Worm (Caenorhabditis elegans) whole organism, late embryonic: ENCODE measurements around the gene hpr-9.
A peak's percentile ranks its signal among the peaks of the same experiment; 100 is the strongest.

Source experiments
- C08G9.2 ChIP-seq: sonication (generic microtip); optimal IDR thresholded peaks from 2 replicates; lab custom pipeline; 2016; ENCODE audit warnings: mild to moderate bottlenecking, missing genetic modification characterization, moderate library complexity, missing compliant biosample characterization
- K02D7.2 ChIP-seq: sonication (generic microtip); optimal IDR thresholded peaks from 2 replicates; lab custom pipeline; 2017; ENCODE audit warnings: mild to moderate bottlenecking, missing genetic modification characterization, missing compliant biosample characterization
- T23F11.4 ChIP-seq: fragments of 200-800 bp; sonication (Bioruptor generic); optimal IDR thresholded peaks from 2 replicates; lab custom pipeline; 2018; ENCODE audit warnings: mild to moderate bottlenecking, missing genetic modification characterization, missing compliant biosample characterization
- ceh-14 ChIP-seq: sonication (generic microtip); optimal IDR thresholded peaks from 2 replicates; lab custom pipeline; 2016; ENCODE audit warnings: missing genotype, missing genetic modification characterization, missing compliant biosample characterization
- ceh-18 ChIP-seq: sonication (generic microtip); optimal IDR thresholded peaks from 2 replicates; lab custom pipeline; 2016; ENCODE audit warnings: missing genetic modification characterization, missing compliant biosample characterization
- ceh-2 ChIP-seq: sonication (generic microtip); optimal IDR thresholded peaks from 2 replicates; lab custom pipeline; 2016; ENCODE audit warnings: missing genotype, missing genetic modification characterization, missing compliant biosample characterization
- ceh-24 ChIP-seq: sonication (generic microtip); optimal IDR thresholded peaks from 2 replicates; lab custom pipeline; 2016; ENCODE audit warnings: mild to moderate bottlenecking, missing genetic modification characterization, missing compliant biosample characterization
- ceh-34 ChIP-seq: sonication (generic microtip); optimal IDR thresholded peaks from 2 replicates; lab custom pipeline; 2016; ENCODE audit warnings: mild to moderate bottlenecking, missing genetic modification characterization, missing compliant biosample characterization
- ceh-45 ChIP-seq: fragments of 200-800 bp; sonication (Bioruptor generic); IDR thresholded peaks from 2 replicates; pipeline ENCODE4 v1.3.6; 2022; ENCODE audit warnings: missing genetic modification reagents, missing genetic modification characterization, missing compliant biosample characterization
- ceh-48 ChIP-seq: sonication (generic microtip); optimal IDR thresholded peaks from 2 replicates; lab custom pipeline; 2016; ENCODE audit warnings: missing genetic modification characterization, inconsistent platforms, missing compliant biosample characterization
- ceh-9 ChIP-seq: sonication (generic microtip); optimal IDR thresholded peaks from 2 replicates; lab custom pipeline; 2016; ENCODE audit warnings: mild to moderate bottlenecking, missing genetic modification characterization, inconsistent platforms, missing compliant biosample characterization
- dve-1 ChIP-seq: sonication (generic microtip); optimal IDR thresholded peaks from 2 replicates; lab custom pipeline; 2017; ENCODE audit warnings: antibody characterized with exemption, mild to moderate bottlenecking, missing genetic modification characterization, missing compliant biosample characterization
- ets-4 ChIP-seq: sonication (generic microtip); optimal IDR thresholded peaks from 2 replicates; lab custom pipeline; 2016; ENCODE audit warnings: missing genetic modification characterization, missing compliant biosample characterization
- fax-1 ChIP-seq: sonication (generic microtip); optimal IDR thresholded peaks from 2 replicates; lab custom pipeline; 2016; ENCODE audit warnings: missing genotype, missing genetic modification characterization, missing compliant biosample characterization
- hlh-13 ChIP-seq: fragments of 200-800 bp; sonication (Bioruptor generic); optimal IDR thresholded peaks from 2 replicates; lab custom pipeline; 2018; ENCODE audit warnings: mild to moderate bottlenecking, missing genetic modification characterization, missing compliant biosample characterization
- hlh-30 ChIP-seq: sonication (generic microtip); optimal IDR thresholded peaks from 2 replicates; lab custom pipeline; 2017; ENCODE audit warnings: antibody characterized with exemption, missing genetic modification characterization, missing compliant biosample characterization; ENCODE audit not compliant: insufficient read depth
- lim-6 ChIP-seq: sonication (generic microtip); optimal IDR thresholded peaks from 2 replicates; lab custom pipeline; 2016; ENCODE audit warnings: missing genetic modification characterization, missing compliant biosample characterization
- lin-11 ChIP-seq: fragments of 200-800 bp; sonication (Bioruptor generic); optimal IDR thresholded peaks from 2 replicates; lab custom pipeline; 2018; ENCODE audit warnings: mild to moderate bottlenecking, missing genetic modification characterization, missing compliant biosample characterization
- madf-2 ChIP-seq: sonication (generic microtip); optimal IDR thresholded peaks from 2 replicates; lab custom pipeline; 2017; ENCODE audit warnings: missing genetic modification characterization, missing compliant biosample characterization
- nfya-1 ChIP-seq: sonication (generic microtip); optimal IDR thresholded peaks from 2 replicates; lab custom pipeline; 2017; ENCODE audit warnings: missing genetic modification characterization, mild to moderate bottlenecking, missing compliant biosample characterization, antibody characterized with exemption, moderate library complexity
- npax-4 ChIP-seq: sonication (generic microtip); optimal IDR thresholded peaks from 2 replicates; lab custom pipeline; 2016; ENCODE audit warnings: missing genetic modification characterization, missing compliant biosample characterization
- odd-2 ChIP-seq: sonication (generic microtip); optimal IDR thresholded peaks from 2 replicates; lab custom pipeline; 2017; ENCODE audit warnings: antibody characterized with exemption, mild to moderate bottlenecking, missing genetic modification characterization, missing compliant biosample characterization
- pag-3 ChIP-seq: sonication (generic microtip); optimal IDR thresholded peaks from 2 replicates; lab custom pipeline; 2016; ENCODE audit warnings: missing compliant biosample characterization, missing genetic modification characterization, borderline replicate concordance
- pat-9 ChIP-seq: fragments of 200-800 bp; sonication (Bioruptor generic); optimal IDR thresholded peaks from 2 replicates; lab custom pipeline; 2018; ENCODE audit warnings: mild to moderate bottlenecking, missing genetic modification characterization, moderate library complexity, missing compliant biosample characterization
- sdc-2 ChIP-seq: sonication (generic microtip); optimal IDR thresholded peaks from 2 replicates; lab custom pipeline; 2016; ENCODE audit warnings: missing genotype, missing genetic modification characterization, missing compliant biosample characterization
- syd-9 ChIP-seq: sonication (generic microtip); optimal IDR thresholded peaks from 2 replicates; lab custom pipeline; 2016; ENCODE audit warnings: mild to moderate bottlenecking, missing genetic modification characterization, moderate library complexity, missing compliant biosample characterization
- tbx-2 ChIP-seq: sonication (generic microtip); optimal IDR thresholded peaks from 2 replicates; lab custom pipeline; 2016; ENCODE audit warnings: missing genetic modification characterization, missing compliant biosample characterization
- ttx-3 ChIP-seq: sonication (generic microtip); optimal IDR thresholded peaks from 2 replicates; lab custom pipeline; 2016; ENCODE audit warnings: missing genetic modification reagents, missing genetic modification characterization, missing compliant biosample characterization
- unc-86 ChIP-seq: sonication (generic microtip); optimal IDR thresholded peaks from 2 replicates; lab custom pipeline; 2016; ENCODE audit warnings: missing genetic modification characterization, missing compliant biosample characterization

The hpr-9 gene

DNA sequence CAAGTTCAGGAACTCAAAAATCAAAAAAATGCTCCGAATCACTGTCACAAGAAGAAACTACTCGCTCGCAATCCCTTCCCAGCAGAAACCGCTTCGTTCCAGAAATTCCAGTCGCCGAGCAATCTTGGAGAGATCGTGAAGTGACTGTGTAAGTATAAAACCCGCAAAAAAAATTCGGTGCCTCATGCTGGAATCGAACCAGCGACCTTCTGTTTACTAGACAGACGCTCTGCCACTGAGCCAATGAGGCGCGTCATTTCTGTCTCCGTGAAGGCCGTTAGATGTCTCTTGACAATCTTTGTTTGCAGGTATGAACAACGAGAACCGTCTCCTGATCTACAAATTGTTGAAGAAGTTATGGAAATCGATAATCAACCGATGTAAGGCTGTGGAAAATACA lies 3.2 kb downstream of the hpr-9 start (continued):
- TF ChIP-seq lin-11 (tag; lab: Kevin White, UChicago) (peak; percentile 70), ceh-14 (tag; lab: Kevin White, UChicago) (no peak), odd-2 (peak; percentile 39), ceh-24 (tag; lab: Kevin White, UChicago) (no peak), ceh-48 (tag; lab: Kevin White, UChicago) (peak; percentile 66)

DNA sequence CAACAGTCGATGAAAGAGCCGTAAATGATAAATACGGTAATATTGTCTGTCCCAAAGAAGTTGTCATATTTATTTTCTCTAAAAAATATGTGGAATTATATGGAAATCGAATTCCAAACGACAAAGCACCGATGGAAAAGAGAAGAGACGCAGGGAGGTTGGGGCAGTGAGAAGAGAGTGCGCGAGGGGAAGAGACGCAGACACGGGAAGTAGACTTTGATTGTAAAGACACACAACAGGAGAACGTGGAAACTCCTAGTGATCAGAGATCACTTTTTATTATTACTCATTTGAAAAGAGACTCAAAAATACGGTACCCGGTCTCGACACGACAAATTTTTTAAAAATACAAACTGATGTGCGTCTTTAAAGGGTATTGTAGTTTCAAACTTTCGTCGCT lies 7.0 kb downstream of the hpr-9 start:
- TF ChIP-seq syd-9 (tag; lab: Kevin White, UChicago) (no peak), nfya-1 (tag; lab: Kevin White, UChicago) (peak; percentile 32), ceh-45 (GFP tag; lab: Robert Waterston, UW) (no peak)

DNA sequence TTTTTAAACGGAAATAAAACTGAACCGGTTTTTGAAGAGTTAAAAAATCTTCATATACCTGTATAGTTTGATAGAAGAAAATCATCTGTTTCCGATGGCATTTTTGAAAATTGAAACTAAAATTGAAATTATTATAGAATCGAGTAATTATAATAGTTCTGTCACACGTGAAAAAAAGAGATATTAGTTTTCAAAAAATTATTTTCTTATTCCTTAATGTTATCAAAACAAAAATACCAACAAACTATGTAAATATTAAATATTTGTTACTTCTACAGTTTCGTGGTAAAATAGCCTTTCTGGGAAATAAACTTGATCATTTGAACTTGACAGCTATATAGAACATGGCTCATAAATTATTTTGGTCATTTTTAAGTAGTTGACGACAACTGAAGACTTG lies 7.7 kb downstream of the hpr-9 start, which contains the start of gene swt-4:
Gene swt-4 (minus strand): TSS at position 101 of the 400 bp plus-strand sequence.
- no peak for TF ChIP-seq ceh-2 (tag; lab: Kevin White, UChicago)
- TF ChIP-seq T23F11.4 (GFP tag; lab: Kevin White, UChicago) = no peak
- no peak for TF ChIP-seq hlh-13 (GFP tag; lab: Kevin White, UChicago)
- TF ChIP-seq ceh-9 (tag; lab: Kevin White, UChicago) = no peak
- TF ChIP-seq ceh-34 (tag; lab: Kevin White, UChicago) = no peak
- TF ChIP-seq madf-2 (tag; lab: Kevin White, UChicago) = no peak
- TF ChIP-seq hlh-30 (tag; lab: Kevin White, UChicago) = no peak
- no peak for TF ChIP-seq dve-1 (tag; lab: Kevin White, UChicago)
- TF ChIP-seq pat-9 (tag; lab: Kevin White, UChicago) = no peak

DNA sequence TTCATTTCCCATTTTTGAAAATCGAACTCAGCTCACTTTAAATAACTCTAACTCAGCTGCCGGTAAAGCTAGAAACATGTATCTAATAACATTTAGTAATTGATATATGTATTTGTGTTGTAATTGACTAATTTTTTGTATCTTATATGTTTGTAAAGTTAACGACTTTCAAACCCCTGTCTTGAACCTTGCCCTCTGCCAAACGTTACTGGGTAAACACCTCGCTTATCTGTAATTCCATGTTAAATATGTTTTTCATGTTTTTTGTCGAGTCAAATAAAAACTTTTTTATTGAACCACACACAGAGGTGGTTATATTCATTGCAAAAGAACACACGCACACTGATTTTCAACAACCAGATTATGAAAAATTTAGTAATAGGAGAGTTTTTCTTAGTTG lies 8.4 kb downstream of the hpr-9 start:
- TF ChIP-seq odd-2 (no peak), hlh-30 (tag; lab: Kevin White, UChicago) (no peak), K02D7.2 (tag; lab: Kevin White, UChicago) (no peak), ceh-18 (no peak), madf-2 (tag; lab: Kevin White, UChicago) (no peak)

DNA sequence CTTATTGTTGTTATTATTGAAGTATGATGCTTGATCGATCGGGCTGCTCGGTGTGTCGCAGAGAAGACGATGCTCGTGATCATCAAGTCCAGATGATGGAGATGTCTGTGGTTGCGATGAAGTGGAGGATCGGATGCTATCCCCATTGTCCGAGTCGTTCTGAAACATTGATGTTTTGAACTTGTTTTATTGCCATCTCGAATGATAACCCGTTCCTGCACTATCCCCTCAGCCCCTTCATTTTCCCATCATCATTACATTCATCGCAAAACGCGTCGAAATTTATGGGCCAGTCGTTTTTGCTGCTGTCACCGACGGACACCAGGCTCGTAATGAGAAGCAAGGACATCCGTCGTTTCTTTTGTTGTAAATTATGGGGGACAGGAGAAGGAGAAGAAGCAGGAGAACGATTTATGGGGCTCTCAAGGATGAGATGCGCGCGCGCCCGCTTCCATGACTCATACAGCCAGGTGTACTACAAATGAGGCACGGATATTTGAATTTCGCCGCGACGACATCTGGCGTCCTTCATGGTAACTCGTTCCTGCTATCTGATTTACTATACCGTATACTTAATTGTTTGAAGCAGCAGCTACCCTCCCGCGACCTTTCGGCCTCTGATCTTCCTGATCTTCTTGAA lies 10.6 kb downstream of the hpr-9 start:
- no peak for TF ChIP-seq pag-3
- TF ChIP-seq unc-86 (tag; lab: Kevin White, UChicago) = no peak
- TF ChIP-seq ceh-45 (GFP tag; lab: Robert Waterston, UW) = no peak
- TF ChIP-seq ceh-2 (tag; lab: Kevin White, UChicago) = no peak
- TF ChIP-seq sdc-2 (tag; lab: Kevin White, UChicago) = no peak
- no peak for TF ChIP-seq npax-4
- no peak for TF ChIP-seq ets-4 (tag; lab: Kevin White, UChicago)
- TF ChIP-seq C08G9.2 (tag; lab: Kevin White, UChicago) = no peak
- TF ChIP-seq lim-6 (tag; lab: Kevin White, UChicago) = no peak
- TF ChIP-seq lin-11 (tag; lab: Kevin White, UChicago) = no peak
- TF ChIP-seq fax-1 (tag; lab: Kevin White, UChicago) = no peak
- TF ChIP-seq tbx-2 (tag; lab: Kevin White, UChicago) = no peak
- no peak for TF ChIP-seq ttx-3 (tag; lab: Kevin White, UChicago)
